Worm (Caenorhabditis elegans) whole organism, early embryonic: ENCODE results near the gene F01E11.3.

ENCODE experiments used
- ama-1 ChIP-seq: fragments of 150-350 bp; optimal IDR thresholded peaks from 2 replicates; lab custom pipeline; 2014
- ceh-36 ChIP-seq: sonication (generic microtip); optimal IDR thresholded peaks from 2 replicates; lab custom pipeline; 2016; ENCODE audit warnings: missing genetic modification characterization, inconsistent platforms, missing compliant biosample characterization
- hmbx-1 ChIP-seq: sonication (generic microtip); optimal IDR thresholded peaks from 2 replicates; lab custom pipeline; 2016; ENCODE audit warnings: mild to moderate bottlenecking, missing genetic modification characterization, missing compliant biosample characterization
- hmg-4 ChIP-seq: fragments of 200-800 bp; sonication (Bioruptor generic); optimal IDR thresholded peaks from 2 replicates; lab custom pipeline; 2018; ENCODE audit warnings: mild to moderate bottlenecking, missing genetic modification characterization, missing compliant biosample characterization
- hnd-1 ChIP-seq: sonication (generic microtip); optimal IDR thresholded peaks from 2 replicates; lab custom pipeline; 2016; ENCODE audit warnings: missing genetic modification characterization, missing compliant biosample characterization

- TF ChIP-seq ceh-36 (tag; lab: Kevin White, UChicago) (no peak), hmg-4 (no peak), ama-1 (lab: Kevin White, UChicago) (no peak), hnd-1 (no peak), hmbx-1 (no peak)
Measured at ce11 chrX:6928578-6928977, 38.6 kb upstream of the F01E11.3 start, which contains the start of gene F14B8.5.
